Fruit fly (Drosophila melanogaster) whole organism, prepupa: Measurements from ENCODE around the gene CG34242.

Source experiments
- CG1621 ChIP-seq: fragments of 200-800 bp; sonication (Bioruptor generic); optimal IDR thresholded peaks from 3 replicates; lab custom pipeline; 2018; ENCODE audit warnings: missing biosample characterization, mild to moderate bottlenecking, missing genetic modification characterization
- CG32006 ChIP-seq: fragments of 200-800 bp; sonication (Bioruptor generic); optimal IDR thresholded peaks from 3 replicates; lab custom pipeline; 2017; ENCODE audit warnings: missing biosample characterization, mild to moderate bottlenecking, missing genetic modification characterization
- CG8119 ChIP-seq: fragments of 200-800 bp; sonication (Bioruptor generic); IDR thresholded peaks from 3 replicates; pipeline ENCODE4 v1.3.6; 2022; ENCODE audit warnings: missing biosample characterization, missing genetic modification characterization
- CG9139 ChIP-seq: fragments of 200-800 bp; sonication (Bioruptor generic); optimal IDR thresholded peaks from 3 replicates; lab custom pipeline; 2017; ENCODE audit warnings: missing biosample characterization, mild to moderate bottlenecking, missing genetic modification characterization
- Lpt ChIP-seq: fragments of 200-800 bp; sonication (Bioruptor generic); optimal IDR thresholded peaks from 3 replicates; lab custom pipeline; 2016; ENCODE audit warnings: missing biosample characterization, missing genetic modification characterization
- acj6 ChIP-seq: fragments of 200-800 bp; sonication (Bioruptor generic); optimal IDR thresholded peaks from 3 replicates; lab custom pipeline; 2016; ENCODE audit warnings: missing biosample characterization, missing genetic modification characterization

DNA sequence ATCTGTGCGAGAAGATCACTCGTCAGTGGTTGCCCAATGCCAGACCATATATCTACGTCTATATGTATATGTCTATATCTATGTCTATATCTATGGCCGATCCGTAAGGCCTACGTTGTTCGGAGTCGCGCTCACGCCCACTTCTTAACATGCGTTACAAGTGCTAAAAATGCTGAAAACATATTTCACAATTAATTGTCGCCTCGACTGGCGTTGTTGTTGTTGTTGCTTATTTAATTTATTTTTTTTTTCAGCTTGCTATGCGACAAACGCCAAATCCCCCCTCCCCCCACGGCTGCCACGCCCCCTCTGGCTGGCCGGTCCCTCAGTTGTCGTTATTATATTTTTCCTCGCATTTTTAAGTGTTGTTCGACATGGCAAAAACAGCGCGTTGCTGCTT, 30.5 kb downstream of the CG34242 start:
- no peak for TF ChIP-seq CG8119 (GFP tag; lab: Robert Waterston, UW)
- no peak for TF ChIP-seq CG32006 (GFP tag; lab: Kevin White, UChicago)
- no peak for TF ChIP-seq Lpt (GFP tag; lab: Kevin White, UChicago)
- no peak for TF ChIP-seq acj6 (GFP tag; lab: Kevin White, UChicago)
- no peak for TF ChIP-seq CG1621 (tag; lab: Kevin White, UChicago)
- no peak for TF ChIP-seq CG9139 (GFP tag; lab: Kevin White, UChicago)
